Fruit fly (Drosophila melanogaster): ENCODE measurements around the gene SCaMC.

The SCaMC gene

DNA sequence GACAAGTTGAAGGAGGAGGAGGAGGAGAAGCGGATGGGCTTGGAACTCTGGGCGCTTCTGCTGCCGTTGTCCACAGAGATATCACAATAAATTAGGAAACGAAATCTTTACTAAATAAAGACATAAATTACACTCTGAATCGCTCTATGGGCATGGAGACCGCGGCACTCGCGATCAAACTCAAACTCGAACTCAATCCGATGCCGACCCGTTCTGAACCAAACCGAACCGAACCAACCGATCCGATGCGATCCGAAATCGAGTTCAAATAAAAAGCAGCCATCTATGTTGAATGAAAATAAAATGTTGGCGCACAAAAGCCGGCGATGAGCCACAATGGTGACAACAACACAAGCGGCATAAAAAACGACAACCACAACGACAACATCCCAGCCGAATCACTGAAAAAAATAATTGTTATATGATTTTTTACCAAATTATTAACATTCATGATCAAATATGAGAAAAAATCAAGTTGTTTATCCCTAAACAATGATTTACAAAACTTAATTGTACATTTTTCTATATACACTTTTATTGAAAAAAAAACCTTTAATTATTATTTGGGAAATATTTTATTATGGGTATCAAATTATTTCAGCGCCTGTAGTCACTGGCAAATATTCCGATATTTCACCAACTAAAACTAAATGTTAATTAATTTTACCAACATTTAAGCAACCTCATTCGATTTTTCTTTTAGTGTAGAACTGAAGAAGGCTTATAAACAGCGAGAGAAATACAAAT is 42.4 kb upstream of the SCaMC start (continued):
- TF ChIP-seq Gug (GFP tag; IDR thresholded peaks at IDR 0.05) (no peak), CG8632 (GFP tag; optimal IDR thresholded peaks at IDR 0.05) (peak; percentile 50), CG9139 (GFP tag; optimal IDR thresholded peaks at IDR 0.05) (peak; percentile 36), lz (GFP tag; optimal IDR thresholded peaks at IDR 0.05) (peak; percentile 40), CG3032 (tag; optimal IDR thresholded peaks at IDR 0.05) (peak; percentile 65), Lpt (GFP tag; optimal IDR thresholded peaks at IDR 0.05) (peak; percentile 55), Smox (GFP tag; optimal IDR thresholded peaks at IDR 0.05) (peak; percentile 60), CG8119 (GFP tag; IDR thresholded peaks at IDR 0.05) (peak; percentile 27; the same call in 1 of the 3 replicates), CG11902 (GFP tag; optimal IDR thresholded peaks at IDR 0.05) (peak; percentile 26), CG10669 (GFP tag; optimal IDR thresholded peaks at IDR 0.05) (peak; percentile 68), CG6854 (GFP tag; optimal IDR thresholded peaks at IDR 0.05) (no peak), Ets21C (GFP tag; optimal IDR thresholded peaks at IDR 0.05) (peak; percentile 18), net (GFP tag; optimal IDR thresholded peaks at IDR 0.05) (peak; percentile 38), svp (GFP tag) (peak; percentile 73), fd59A (GFP tag; optimal IDR thresholded peaks at IDR 0.05) (peak; percentile 55), Hr39 (GFP tag; optimal IDR thresholded peaks at IDR 0.05) (peak; percentile 31), CG4318 (GFP tag; optimal IDR thresholded peaks at IDR 0.05) (peak; percentile 34), CG31627 (GFP tag; optimal IDR thresholded peaks at IDR 0.05) (peak; percentile 41), CG6163 (GFP tag; IDR thresholded peaks at IDR 0.05) (no peak), CG32006 (GFP tag; optimal IDR thresholded peaks at IDR 0.05) (peak; percentile 71), CG10631 (GFP tag; optimal IDR thresholded peaks at IDR 0.05) (peak; percentile 61), esn (GFP tag; optimal IDR thresholded peaks at IDR 0.05) (peak; percentile 70), Blimp-1 (GFP tag; optimal IDR thresholded peaks at IDR 0.05) (no peak), Sox14 (GFP tag; optimal IDR thresholded peaks at IDR 0.05) (peak; percentile 50), cyc (GFP tag; optimal IDR thresholded peaks at IDR 0.05) (peak; percentile 47), CG6792 (GFP tag; optimal IDR thresholded peaks at IDR 0.05) (peak; percentile 34), CG15336 (GFP tag; IDR thresholded peaks at IDR 0.05) (peak; percentile 40; the same call in 1 of the 2 replicates), ss (GFP tag; optimal IDR thresholded peaks at IDR 0.05) (peak; percentile 29 to 60), pdm3 (GFP tag; optimal IDR thresholded peaks at IDR 0.05) (peak; percentile 47), acj6 (GFP tag; optimal IDR thresholded peaks at IDR 0.05) (peak; percentile 71), Hr38 (GFP tag; optimal IDR thresholded peaks at IDR 0.05) (no peak), achi (GFP tag; optimal IDR thresholded peaks at IDR 0.05) (peak; percentile 69), OdsH (GFP tag; optimal IDR thresholded peaks at IDR 0.05) (peak; percentile 63), Hr4 (GFP tag; optimal IDR thresholded peaks at IDR 0.05) (peak; percentile 49), Eip93F (GFP tag; optimal IDR thresholded peaks at IDR 0.05) (no peak), eg (GFP tag; IDR thresholded peaks at IDR 0.05) (no peak), CG3919 (GFP tag; optimal IDR thresholded peaks at IDR 0.05) (peak; percentile 79), fd85E (GFP tag; optimal IDR thresholded peaks at IDR 0.05) (no peak), Ets96B (tag; optimal IDR thresholded peaks at IDR 0.05) (peak; percentile 62), CG7368 (GFP tag; optimal IDR thresholded peaks at IDR 0.05) (peak; percentile 32), CG6808 (GFP tag; optimal IDR thresholded peaks at IDR 0.05) (peak; percentile 71), Sox15 (GFP tag; optimal IDR thresholded peaks at IDR 0.05) (peak; percentile 26)

DNA sequence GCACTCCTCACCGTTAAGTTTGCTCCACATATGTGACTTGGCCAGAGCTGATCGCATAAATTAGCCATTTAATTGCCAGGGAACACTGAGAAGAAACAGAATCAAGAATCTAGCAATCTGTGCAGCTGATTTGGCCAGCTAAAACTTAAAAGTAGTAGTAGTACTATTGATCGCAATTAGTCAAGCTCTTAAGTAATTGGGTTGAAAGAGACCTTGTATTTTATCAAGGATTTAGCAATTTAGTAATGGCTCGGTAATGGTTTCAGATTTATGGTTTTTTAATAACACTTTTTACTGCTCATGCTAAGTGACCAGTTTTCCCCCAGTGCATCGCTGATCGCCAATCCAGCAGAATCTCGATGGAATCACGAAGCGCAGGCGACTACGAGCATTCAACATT is 40.4 kb upstream of the SCaMC start:
- peak; percentile 20 for TF ChIP-seq net (GFP tag; optimal IDR thresholded peaks at IDR 0.05)
- TF ChIP-seq CG8119 (GFP tag; IDR thresholded peaks at IDR 0.05): no peak
- peak; percentile 33 for TF ChIP-seq spab (GFP tag; optimal IDR thresholded peaks at IDR 0.05)
- peak; percentile 4 for TF ChIP-seq esn (GFP tag; optimal IDR thresholded peaks at IDR 0.05)
- TF ChIP-seq cyc (GFP tag; optimal IDR thresholded peaks at IDR 0.05): no peak
- no peak for TF ChIP-seq CG16779 (tag; optimal IDR thresholded peaks at IDR 0.05)
- no peak for TF ChIP-seq CG8319 (GFP tag; optimal IDR thresholded peaks at IDR 0.05)
- TF ChIP-seq Eip93F (GFP tag; optimal IDR thresholded peaks at IDR 0.05): no peak
- no peak for TF ChIP-seq dac (GFP tag; optimal IDR thresholded peaks at IDR 0.05)
- no peak for TF ChIP-seq CG6792 (GFP tag; optimal IDR thresholded peaks at IDR 0.05)
- no peak for TF ChIP-seq topi (GFP tag; optimal IDR thresholded peaks at IDR 0.05)
- TF ChIP-seq CG6808 (GFP tag; optimal IDR thresholded peaks at IDR 0.05): peak; percentile 67
- peak; percentile 59 for TF ChIP-seq fd59A (GFP tag; optimal IDR thresholded peaks at IDR 0.05)
- TF ChIP-seq Hr39 (GFP tag; optimal IDR thresholded peaks at IDR 0.05): no peak
- TF ChIP-seq Hr38 (GFP tag; optimal IDR thresholded peaks at IDR 0.05): no peak
- TF ChIP-seq CG31627 (GFP tag; optimal IDR thresholded peaks at IDR 0.05): no peak
- peak; percentile 54 for TF ChIP-seq CG10669 (GFP tag; optimal IDR thresholded peaks at IDR 0.05)
- TF ChIP-seq CG11762 (GFP tag; optimal IDR thresholded peaks at IDR 0.05; ENCODE audit: insufficient read depth): no peak
- peak; percentile 3 for TF ChIP-seq CG34406 (GFP tag; optimal IDR thresholded peaks at IDR 0.05)
- no peak for TF ChIP-seq CG11294 (GFP tag; IDR thresholded peaks at IDR 0.05)
- TF ChIP-seq CG8632 (GFP tag; optimal IDR thresholded peaks at IDR 0.05): peak; percentile 23
- TF ChIP-seq Ets96B (tag; optimal IDR thresholded peaks at IDR 0.05): peak; percentile 41

All from whole organism, prepupa.